Worm (Caenorhabditis elegans): ENCODE measurements around the gene C25G6.3.

The C25G6.3 gene

ce11 chrX:1232074-1232473 is 6.6 kb downstream of the C25G6.3 start:
- TF ChIP-seq efl-3 (GFP tag; optimal IDR thresholded peaks at IDR 0.05) (no peak), unc-98 (GFP tag; IDR thresholded peaks at IDR 0.05) (no peak), blmp-1 (tag; optimal IDR thresholded peaks at IDR 0.05) (peak; percentile 39), elt-3 (tag; optimal IDR thresholded peaks at IDR 0.05) (peak in 1 of 6 experiments; percentile 55), C04F5.9 (tag; optimal IDR thresholded peaks at IDR 0.05) (no peak), nhr-28 (tag; optimal IDR thresholded peaks at IDR 0.05) (no peak)

DNA sequence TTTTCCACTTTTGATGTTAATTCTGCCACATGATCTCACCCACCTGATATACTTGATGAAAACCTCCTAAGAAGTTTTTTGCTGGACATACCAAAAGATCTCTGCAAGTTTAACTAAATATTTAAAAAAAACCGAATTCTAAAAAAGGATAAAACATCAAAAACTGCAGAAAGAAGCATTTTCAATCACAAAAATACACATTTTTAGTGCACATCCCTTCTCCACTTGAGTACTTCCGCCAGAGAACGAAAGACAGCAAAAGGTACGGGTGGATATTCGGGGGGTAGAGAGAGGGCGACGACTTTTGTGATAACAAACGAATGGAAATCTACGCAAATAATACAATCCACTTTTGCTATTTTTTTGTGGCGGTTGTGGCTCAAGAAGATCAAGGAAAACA is 8.0 kb downstream of the C25G6.3 start, which contains the start of gene C46H3.2:
C46H3.2 (minus strand) TSS at position 101 of the 400 bp plus-strand sequence.
- no peak for TF ChIP-seq blmp-1 (tag; optimal IDR thresholded peaks at IDR 0.05)
- TF ChIP-seq vab-15 (tag; optimal IDR thresholded peaks at IDR 0.05): no peak
- no peak for TF ChIP-seq grh-1 (GFP tag; IDR thresholded peaks at IDR 0.05)
- no peak for TF ChIP-seq skn-1 (tag; optimal IDR thresholded peaks at IDR 0.05)
- TF ChIP-seq lin-14 (GFP tag; optimal IDR thresholded peaks at IDR 0.05): no peak
- TF ChIP-seq lir-3 (tag; optimal IDR thresholded peaks at IDR 0.05; ENCODE audit: poor library complexity): no peak
- no peak for TF ChIP-seq mep-1 (tag; optimal IDR thresholded peaks at IDR 0.05)
- no peak for TF ChIP-seq egl-13 (tag; optimal IDR thresholded peaks at IDR 0.05)
- TF ChIP-seq sox-4 (tag; optimal IDR thresholded peaks at IDR 0.05): no peak
- no peak for TF ChIP-seq xbp-1 (tag; optimal IDR thresholded peaks at IDR 0.05)
- TF ChIP-seq pqm-1 (tag; optimal IDR thresholded peaks at IDR 0.05): no peak
- no peak for TF ChIP-seq isw-1 (GFP tag; IDR thresholded peaks at IDR 0.05)
- TF ChIP-seq fkh-8 (tag; optimal IDR thresholded peaks at IDR 0.05): no peak

- TF ChIP-seq efl-1 (optimal IDR thresholded peaks at IDR 0.05) (no peak), efl-1 (GFP tag; optimal IDR thresholded peaks at IDR 0.05 in 1 of 2) (peak in 1 of 2 experiments; percentile 21), efl-3 (GFP tag; optimal IDR thresholded peaks at IDR 0.05) (no peak), aly-2 (tag; optimal IDR thresholded peaks at IDR 0.05) (no peak), blmp-1 (tag; optimal IDR thresholded peaks at IDR 0.05) (peak; percentile 6), hpl-2 (GFP tag; optimal IDR thresholded peaks at IDR 0.05) (no peak)
Observed at ce11 chrX:1223841-1224240, 14.9 kb downstream of the C25G6.3 start.

- TF ChIP-seq Y116A8C.19 (tag; optimal IDR thresholded peaks at IDR 0.05; ENCODE audit: borderline replicate concordance): no peak
- TF ChIP-seq pag-3 (tag; optimal IDR thresholded peaks at IDR 0.05; ENCODE audit: borderline replicate concordance, insufficient read depth): no peak
- TF ChIP-seq grh-1 (GFP tag; IDR thresholded peaks at IDR 0.05): no peak
- no peak for TF ChIP-seq sup-37 (GFP tag; optimal IDR thresholded peaks at IDR 0.05)
- no peak for TF ChIP-seq rnt-1 (tag; optimal IDR thresholded peaks at IDR 0.05)
- no peak for TF ChIP-seq pax-3 (tag; optimal IDR thresholded peaks at IDR 0.05)
- TF ChIP-seq tlp-1 (tag; optimal IDR thresholded peaks at IDR 0.05): no peak
- no peak for TF ChIP-seq hlh-17 (GFP tag; optimal IDR thresholded peaks at IDR 0.05; ENCODE audit: borderline replicate concordance)
- no peak for TF ChIP-seq pqm-1 (tag; optimal IDR thresholded peaks at IDR 0.05)
- no peak for TF ChIP-seq mef-2 (tag; optimal IDR thresholded peaks at IDR 0.05)
- TF ChIP-seq ceh-90 (tag; optimal IDR thresholded peaks at IDR 0.05): no peak
- TF ChIP-seq fkh-10 (GFP tag; optimal IDR thresholded peaks at IDR 0.05): no peak
- no peak for TF ChIP-seq unc-30 (tag; optimal IDR thresholded peaks at IDR 0.05)
- TF ChIP-seq lin-39 (tag; optimal IDR thresholded peaks at IDR 0.05): no peak
Observed at ce11 chrX:1223089-1223488, 15.6 kb downstream of the C25G6.3 start.

ce11 chrX:1222391-1222790 is 16.3 kb downstream of the C25G6.3 start:
- TF ChIP-seq dpl-1 (GFP tag; optimal IDR thresholded peaks at IDR 0.05) (no peak), ceh-82 (tag; optimal IDR thresholded peaks at IDR 0.05) (no peak), sup-37 (GFP tag; optimal IDR thresholded peaks at IDR 0.05) (no peak), elt-2 (tag; optimal IDR thresholded peaks at IDR 0.05) (no peak), unc-98 (GFP tag; IDR thresholded peaks at IDR 0.05) (no peak), jun-1 (tag; optimal IDR thresholded peaks at IDR 0.05) (no peak), tbx-2 (tag; optimal IDR thresholded peaks at IDR 0.05) (no peak), egl-27 (tag; optimal IDR thresholded peaks at IDR 0.05) (no peak), nhr-71 (tag; optimal IDR thresholded peaks at IDR 0.05) (no peak), ets-5 (GFP tag; IDR thresholded peaks at IDR 0.05) (no peak), lsy-2 (tag; optimal IDR thresholded peaks at IDR 0.05) (no peak), ztf-4 (tag; optimal IDR thresholded peaks at IDR 0.05) (no peak), nhr-28 (tag; optimal IDR thresholded peaks at IDR 0.05) (no peak), unc-62 (GFP tag; optimal IDR thresholded peaks at IDR 0.05) (no peak), nhr-85 (tag) (peak; percentile 51), lin-14 (GFP tag; optimal IDR thresholded peaks at IDR 0.05) (peak; percentile 8), alr-1 (tag; optimal IDR thresholded peaks at IDR 0.05; ENCODE audit: borderline replicate concordance) (no peak)

Data from whole organism, L1 larva.